Fruit fly (Drosophila melanogaster) whole organism, wandering third instar larva: ENCODE data around the gene CG9389.

Source experiments
- dl ChIP-seq, 2 experiments: fragments of 175-275, 200-275 bp in 1 of 2; fragments of 200-275 bp in 1 of 2; sonication (Bioruptor generic); optimal IDR thresholded peaks; lab custom pipeline; 2018; ENCODE audit warnings: mild to moderate bottlenecking in 2 of 2, missing biosample characterization in 2 of 2, missing genetic modification characterization in 2 of 2, moderate library complexity in 2 of 2; ENCODE audit not compliant: partially characterized antibody in 2 of 2, insufficient read depth in 1 of 2
- pan ChIP-seq: fragments of >200 bp; optimal IDR thresholded peaks from 2 replicates; lab custom pipeline; 2017
- psq ChIP-seq: fragments of 200-800 bp; sonication (Bioruptor generic); optimal IDR thresholded peaks from 3 replicates; lab custom pipeline; 2017; ENCODE audit warnings: missing biosample characterization, mild to moderate bottlenecking, missing genetic modification characterization, moderate library complexity

DNA sequence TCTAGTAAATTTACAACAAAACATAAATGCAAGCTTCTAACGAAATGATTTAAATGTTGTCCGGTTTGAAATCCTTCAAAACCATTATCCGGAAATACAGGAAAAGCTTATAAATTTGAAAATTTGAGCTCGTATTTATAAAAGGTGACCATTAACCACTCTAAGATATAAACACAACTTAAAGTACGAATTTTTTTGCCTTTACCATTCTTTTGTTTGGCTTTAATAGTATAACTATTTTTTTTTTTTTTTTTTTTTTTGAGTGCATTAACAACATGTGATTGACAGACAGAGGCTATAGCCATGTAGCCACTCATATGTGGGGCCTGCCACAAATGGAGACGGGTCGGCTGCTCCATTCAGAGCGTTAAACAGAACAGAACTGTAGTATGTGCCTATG, 27.0 kb downstream of the CG9389 start:
- TF ChIP-seq dl (GFP tag; optimal IDR thresholded peaks at IDR 0.05; lab: Kevin White, UChicago; ENCODE audit: insufficient read depth in 1 of 2, partially characterized antibody in 2 of 2) (no peak), psq (GFP tag; lab: Kevin White, UChicago) (no peak), pan (lab: Kevin White, UChicago) (no peak)
